Fruit fly (Drosophila melanogaster) whole organism, adult: ENCODE data around the gene Osi10a.

ENCODE experiments used
- CG11617 ChIP-seq: fragments of 200-800 bp; sonication (Bioruptor generic); optimal IDR thresholded peaks from 2 replicates; lab custom pipeline; 2017; ENCODE audit warnings: mild to moderate bottlenecking, missing biosample characterization, missing genetic modification reagents, missing genetic modification characterization
- CG12768 ChIP-seq: fragments of 200-800 bp; sonication (Bioruptor generic); optimal IDR thresholded peaks from 2 replicates; lab custom pipeline; 2017; ENCODE audit warnings: missing biosample characterization, missing genetic modification characterization, mild to moderate bottlenecking, moderate library complexity, missing genetic modification reagents
- CG14711 ChIP-seq: fragments of 200-800 bp; sonication (Bioruptor generic); optimal IDR thresholded peaks from 2 replicates; lab custom pipeline; 2018; ENCODE audit warnings: missing biosample characterization, mild to moderate bottlenecking, missing genetic modification characterization, moderate library complexity
- CG1620 ChIP-seq: fragments of 200-800 bp; sonication (Bioruptor generic); optimal IDR thresholded peaks from 2 replicates; lab custom pipeline; 2016; ENCODE audit warnings: missing biosample characterization, missing genetic modification characterization
- CG33017 ChIP-seq: fragments of 200-800 bp; sonication (Bioruptor generic); optimal IDR thresholded peaks from 2 replicates; lab custom pipeline; 2018; ENCODE audit warnings: missing biosample characterization, mild to moderate bottlenecking, missing genetic modification characterization, moderate library complexity
- CG5204 ChIP-seq: fragments of 200-800 bp; sonication (Bioruptor generic); optimal IDR thresholded peaks from 2 replicates; lab custom pipeline; 2016; ENCODE audit warnings: missing biosample characterization, missing genetic modification characterization
- CG7045 ChIP-seq: fragments of 200-800 bp; sonication (Bioruptor generic); optimal IDR thresholded peaks from 2 replicates; lab custom pipeline; 2017; ENCODE audit warnings: missing biosample characterization, mild to moderate bottlenecking, missing genetic modification characterization
- CG7101 ChIP-seq: fragments of 200-800 bp; sonication (Bioruptor generic); optimal IDR thresholded peaks from 2 replicates; lab custom pipeline; 2018; ENCODE audit warnings: missing biosample characterization, mild to moderate bottlenecking, missing genetic modification characterization, moderate library complexity
- Clk ChIP-seq: fragments of 200-800 bp; sonication (Bioruptor generic); optimal IDR thresholded peaks from 2 replicates; lab custom pipeline; 2017; ENCODE audit warnings: missing biosample characterization, missing genetic modification characterization
- Crg-1 ChIP-seq: fragments of 200-800 bp; sonication (Bioruptor generic); optimal IDR thresholded peaks from 2 replicates; lab custom pipeline; 2016; ENCODE audit warnings: missing biosample characterization, missing genetic modification characterization
- Hr96 ChIP-seq: fragments of 200-800 bp; sonication (Bioruptor generic); optimal IDR thresholded peaks from 2 replicates; lab custom pipeline; 2016; ENCODE audit warnings: missing biosample characterization, missing genetic modification characterization
- Mnt ChIP-seq: fragments of 200-800 bp; sonication (Bioruptor generic); optimal IDR thresholded peaks from 2 replicates; lab custom pipeline; 2016; ENCODE audit warnings: missing biosample characterization, mild to moderate bottlenecking, missing genetic modification characterization
- bab1 ChIP-seq: fragments of 200-800 bp; sonication (Bioruptor generic); optimal IDR thresholded peaks from 3 replicates; lab custom pipeline; 2019; ENCODE audit warnings: missing biosample characterization, mild to moderate bottlenecking, missing genetic modification characterization, moderate library complexity
- cic ChIP-seq: fragments of 200-800 bp; sonication (Bioruptor generic); optimal IDR thresholded peaks from 2 replicates; lab custom pipeline; 2017; ENCODE audit warnings: missing biosample characterization, mild to moderate bottlenecking, missing genetic modification characterization, moderate library complexity
- cnc ChIP-seq, 2 experiments: fragments of >200 bp; optimal IDR thresholded peaks; 2 replicates each; lab custom pipeline; 2017
- kay ChIP-seq: fragments of 200-800 bp; sonication (Bioruptor generic); peaks from one replicate; lab custom pipeline; 2016; ENCODE audit warnings: missing biosample characterization, missing genetic modification characterization, borderline replicate concordance
- ovo ChIP-seq: fragments of 200-800 bp; sonication (Bioruptor generic); optimal IDR thresholded peaks from 2 replicates; lab custom pipeline; 2016; ENCODE audit warnings: missing biosample characterization, missing genetic modification characterization
- pad ChIP-seq: fragments of 200-800 bp; sonication (Bioruptor generic); optimal IDR thresholded peaks from 3 replicates; lab custom pipeline; 2017; ENCODE audit warnings: missing biosample characterization, missing genetic modification characterization, mild to moderate bottlenecking, moderate library complexity, missing genetic modification reagents
- tj ChIP-seq: fragments of 200-800 bp; sonication (Bioruptor generic); optimal IDR thresholded peaks from 3 replicates; lab custom pipeline; 2017; ENCODE audit warnings: missing biosample characterization, mild to moderate bottlenecking, missing genetic modification characterization, moderate library complexity
- toe ChIP-seq: fragments of 200-800 bp; sonication (Bioruptor generic); optimal IDR thresholded peaks from 2 replicates; lab custom pipeline; 2016; ENCODE audit warnings: missing biosample characterization, missing genetic modification characterization

The Osi10a gene

dm6 chr3R:6301257-6301839, 37.6 kb downstream of the Osi10a start, which contains the start of gene Osi15:
TSS of gene Osi15 (plus strand) at chr3R:6301804.
- TF ChIP-seq kay (no peak), bab1 (GFP tag; lab: Kevin White, UChicago) (no peak), cic (GFP tag; lab: Kevin White, UChicago) (no peak), CG1620 (GFP tag; lab: Kevin White, UChicago) (no peak), pad (GFP tag; lab: Kevin White, UChicago) (no peak), CG33017 (tag; lab: Kevin White, UChicago) (no peak), cnc (optimal IDR thresholded peaks at IDR 0.05; lab: Kevin White, UChicago) (no peak), toe (GFP tag; lab: Kevin White, UChicago) (no peak), ovo (GFP tag; lab: Kevin White, UChicago) (no peak), Hr96 (GFP tag; lab: Kevin White, UChicago) (no peak), Crg-1 (GFP tag; lab: Kevin White, UChicago) (no peak), CG7101 (no peak), Mnt (GFP tag; lab: Kevin White, UChicago) (no peak), Clk (GFP tag; lab: Kevin White, UChicago) (no peak), CG11617 (GFP tag; lab: Kevin White, UChicago) (no peak), CG5204 (GFP tag; lab: Kevin White, UChicago) (no peak), tj (GFP tag; lab: Kevin White, UChicago) (no peak), CG7045 (GFP tag; lab: Kevin White, UChicago) (no peak), CG12768 (GFP tag; lab: Kevin White, UChicago) (no peak), CG14711 (tag; lab: Kevin White, UChicago) (no peak)

dm6 chr3R:6303738-6304137, 40.0 kb downstream of the Osi10a start, which contains the start of gene CG46396:
TSS of gene CG46396 (plus strand) at chr3R:6304038.
- TF ChIP-seq kay (no peak), tj (GFP tag; lab: Kevin White, UChicago) (no peak)

DNA sequence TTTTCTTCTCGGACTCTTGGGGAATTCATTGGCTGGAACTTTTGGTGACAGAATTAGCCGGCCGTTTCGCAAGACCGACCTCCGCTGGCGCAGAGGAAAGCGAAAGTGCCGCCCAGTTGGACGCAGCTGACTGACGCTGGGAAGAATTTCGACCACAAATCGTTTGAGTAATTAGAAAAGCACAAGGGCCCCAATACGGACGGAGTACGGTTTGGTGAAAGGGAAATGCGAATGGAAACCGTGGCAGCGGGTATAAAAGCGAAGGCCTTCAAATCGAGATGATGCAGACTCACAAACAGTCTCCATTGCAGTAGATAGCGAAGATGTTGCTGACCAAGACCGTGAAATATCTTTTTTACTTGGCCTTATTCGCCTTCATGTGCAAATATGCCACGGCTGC, 41.2 kb downstream of the Osi10a start, which contains the start of gene Osi16:
Osi16 (plus strand) TSS at position 301 of the 400 bp plus-strand sequence.
- no peak for TF ChIP-seq toe (GFP tag; lab: Kevin White, UChicago)
- no peak for TF ChIP-seq pad (GFP tag; lab: Kevin White, UChicago)
- TF ChIP-seq CG12768 (GFP tag; lab: Kevin White, UChicago) = no peak
- no peak for TF ChIP-seq CG14711 (tag; lab: Kevin White, UChicago)
- no peak for TF ChIP-seq CG7045 (GFP tag; lab: Kevin White, UChicago)
- no peak for TF ChIP-seq Mnt (GFP tag; lab: Kevin White, UChicago)

- TF ChIP-seq CG5204 (GFP tag; lab: Kevin White, UChicago) (no peak), Hr96 (GFP tag; lab: Kevin White, UChicago) (no peak)
Measured at dm6 chr3R:6306584-6306983, 42.8 kb downstream of the Osi10a start, which contains the start of gene CG46026. TSS of gene CG46026 (plus strand) at chr3R:6306884.

DNA sequence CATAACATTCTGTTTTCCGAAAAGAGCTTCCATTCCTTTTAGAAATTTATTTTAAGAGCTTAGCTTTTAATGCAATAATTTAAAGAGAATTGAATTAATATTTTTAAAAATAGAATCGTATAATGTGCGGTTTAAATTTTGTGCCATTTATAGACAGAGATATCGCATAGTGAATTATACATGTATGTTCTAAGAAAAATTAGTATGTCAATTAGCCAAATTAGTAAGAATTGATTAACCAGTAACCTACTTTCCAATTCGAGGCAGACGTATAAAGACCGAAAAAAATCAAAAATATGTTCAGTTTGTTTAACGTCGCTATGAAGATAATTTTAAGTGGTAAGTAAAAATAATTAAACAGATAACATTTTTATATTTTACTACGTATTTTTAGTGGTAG, 45.9 kb downstream of the Osi10a start, which contains the start of gene CG31560:
CG31560 (plus strand) TSS at position 301 of the 400 bp plus-strand sequence.
- TF ChIP-seq Hr96 (GFP tag; lab: Kevin White, UChicago) (no peak), CG5204 (GFP tag; lab: Kevin White, UChicago) (no peak), CG1620 (GFP tag; lab: Kevin White, UChicago) (no peak), CG7101 (no peak), pad (GFP tag; lab: Kevin White, UChicago) (no peak), CG11617 (GFP tag; lab: Kevin White, UChicago) (no peak), ovo (GFP tag; lab: Kevin White, UChicago) (no peak), cnc (optimal IDR thresholded peaks at IDR 0.05; lab: Kevin White, UChicago) (no peak), kay (no peak), CG14711 (tag; lab: Kevin White, UChicago) (no peak), CG33017 (tag; lab: Kevin White, UChicago) (no peak)

dm6 chr3R:6311641-6312259, 48.0 kb downstream of the Osi10a start, which contains the start of gene Osi17:
TSS of gene Osi17 (plus strand) at chr3R:6311772.
- TF ChIP-seq Crg-1 (GFP tag; lab: Kevin White, UChicago) (no peak), tj (GFP tag; lab: Kevin White, UChicago) (no peak), CG1620 (GFP tag; lab: Kevin White, UChicago) (no peak), CG5204 (GFP tag; lab: Kevin White, UChicago) (no peak), Clk (GFP tag; lab: Kevin White, UChicago) (no peak), Hr96 (GFP tag; lab: Kevin White, UChicago) (no peak), Mnt (GFP tag; lab: Kevin White, UChicago) (no peak), CG7045 (GFP tag; lab: Kevin White, UChicago) (no peak), CG11617 (GFP tag; lab: Kevin White, UChicago) (no peak), pad (GFP tag; lab: Kevin White, UChicago) (no peak)
